Worm (Caenorhabditis elegans): ENCODE measurements around the gene aakg-2.

aakg-2 gene

ce11 chrX:16865016-16865415 is 3.8 kb downstream of the aakg-2 start:
- no peak for TF ChIP-seq fos-1 (tag; optimal IDR thresholded peaks at IDR 0.05)
- TF ChIP-seq lin-35 (GFP tag; optimal IDR thresholded peaks at IDR 0.05), result no peak
- peak; percentile 0 for TF ChIP-seq elt-2 (tag; optimal IDR thresholded peaks at IDR 0.05)
- TF ChIP-seq tbx-2 (tag; optimal IDR thresholded peaks at IDR 0.05), result no peak

DNA sequence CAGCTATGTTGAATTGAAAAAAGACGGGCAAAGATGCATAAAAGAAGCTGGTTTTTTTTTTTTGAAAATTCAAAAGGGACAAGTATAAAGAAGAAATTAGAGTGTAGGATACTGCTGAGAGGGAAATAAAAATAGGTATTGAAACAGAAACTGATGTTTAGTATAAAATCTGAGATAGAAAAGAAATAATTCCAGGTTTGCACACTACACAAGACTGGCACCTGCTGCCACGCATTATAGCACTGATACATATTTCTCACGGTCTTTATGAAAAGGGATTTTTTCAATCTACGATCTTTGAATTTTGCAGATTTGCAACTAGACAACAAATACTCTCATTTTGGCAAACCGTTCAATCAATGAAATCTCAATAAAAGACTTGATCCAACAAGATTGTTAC is 5.5 kb downstream of the aakg-2 start:
- TF ChIP-seq nhr-84 (tag; optimal IDR thresholded peaks at IDR 0.05) (no peak), lir-3 (tag; optimal IDR thresholded peaks at IDR 0.05; ENCODE audit: poor library complexity) (no peak), ztf-11 (tag; optimal IDR thresholded peaks at IDR 0.05) (no peak), tbx-2 (tag; optimal IDR thresholded peaks at IDR 0.05) (no peak), isw-1 (GFP tag; IDR thresholded peaks at IDR 0.05) (no peak), elt-2 (tag; optimal IDR thresholded peaks at IDR 0.05) (no peak), nhr-237 (tag; optimal IDR thresholded peaks at IDR 0.05) (no peak)

DNA sequence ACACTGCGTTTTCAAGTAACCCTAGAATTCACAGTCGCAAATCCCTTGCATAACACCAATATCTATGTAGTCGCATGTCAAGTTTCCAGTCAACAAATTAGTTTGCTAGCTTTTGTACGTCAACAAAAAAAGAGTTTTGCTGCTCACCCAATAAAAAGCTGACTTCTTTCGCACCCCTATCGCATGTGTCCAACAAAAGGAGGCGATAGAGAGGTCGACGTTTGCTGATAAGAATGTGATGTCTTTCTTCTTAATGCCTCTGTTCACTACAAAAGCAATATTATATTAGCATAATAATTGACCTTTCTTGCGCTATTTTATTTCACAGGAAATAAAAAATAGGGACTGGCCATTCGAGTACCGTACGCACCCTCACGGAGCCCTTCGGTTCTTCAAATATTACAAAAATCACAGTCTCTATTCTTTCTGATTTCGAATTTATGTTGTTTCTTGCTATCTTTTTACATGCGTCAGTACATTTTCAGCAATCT is 8.8 kb downstream of the aakg-2 start, which contains the start of gene T20F7.3:
Gene T20F7.3, plus strand, starts transcription at position 441 of the 491 bp plus-strand sequence.
- TF ChIP-seq hlh-4 (tag; optimal IDR thresholded peaks at IDR 0.05) (no peak), elt-2 (tag; optimal IDR thresholded peaks at IDR 0.05) (peak; percentile 33)

DNA sequence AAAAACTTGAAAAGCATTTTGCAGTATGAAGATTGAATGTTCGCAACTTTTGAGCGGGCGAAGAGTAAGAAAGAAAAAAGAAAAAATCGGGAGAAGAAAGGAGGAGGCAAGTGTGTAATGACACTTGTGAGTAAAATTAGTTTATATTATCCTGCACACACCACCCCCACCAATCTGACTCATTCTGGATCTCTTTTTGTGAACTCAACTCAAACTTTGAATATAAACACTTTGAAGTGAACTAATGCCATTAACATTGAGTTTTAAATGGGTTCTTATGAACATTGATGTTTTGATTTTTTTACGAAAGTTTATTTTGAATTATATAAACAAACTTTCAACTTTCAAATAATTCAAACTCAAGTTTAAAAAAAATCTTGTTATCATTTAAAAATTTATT is 23.9 kb downstream of the aakg-2 start, which contains the start of gene F41G4.8:
Gene F41G4.8, minus strand, starts transcription at position 101 of the 400 bp plus-strand sequence.
- TF ChIP-seq nhr-19 (GFP tag; conservative IDR thresholded peaks at IDR 0.05) (no peak), Y116A8C.19 (tag; optimal IDR thresholded peaks at IDR 0.05; ENCODE audit: borderline replicate concordance) (no peak), ceh-90 (tag; optimal IDR thresholded peaks at IDR 0.05) (no peak), egl-27 (tag; optimal IDR thresholded peaks at IDR 0.05) (no peak), unc-30 (tag; optimal IDR thresholded peaks at IDR 0.05) (no peak), lin-14 (GFP tag; optimal IDR thresholded peaks at IDR 0.05) (no peak), nhr-237 (tag; optimal IDR thresholded peaks at IDR 0.05) (no peak), alr-1 (tag; optimal IDR thresholded peaks at IDR 0.05; ENCODE audit: borderline replicate concordance) (no peak), zip-4 (GFP tag; optimal IDR thresholded peaks at IDR 0.05) (no peak), rnt-1 (tag; optimal IDR thresholded peaks at IDR 0.05) (no peak), unc-86 (tag; optimal IDR thresholded peaks at IDR 0.05) (no peak), sox-4 (tag; optimal IDR thresholded peaks at IDR 0.05) (no peak), ets-5 (GFP tag; IDR thresholded peaks at IDR 0.05) (no peak), lir-3 (tag; optimal IDR thresholded peaks at IDR 0.05; ENCODE audit: poor library complexity) (no peak), jun-1 (tag; optimal IDR thresholded peaks at IDR 0.05) (no peak), lin-39 (tag; optimal IDR thresholded peaks at IDR 0.05) (no peak), elt-2 (tag; optimal IDR thresholded peaks at IDR 0.05) (no peak), nhr-28 (tag; optimal IDR thresholded peaks at IDR 0.05) (no peak), C16A3.4 (tag; optimal IDR thresholded peaks at IDR 0.05) (no peak)

DNA sequence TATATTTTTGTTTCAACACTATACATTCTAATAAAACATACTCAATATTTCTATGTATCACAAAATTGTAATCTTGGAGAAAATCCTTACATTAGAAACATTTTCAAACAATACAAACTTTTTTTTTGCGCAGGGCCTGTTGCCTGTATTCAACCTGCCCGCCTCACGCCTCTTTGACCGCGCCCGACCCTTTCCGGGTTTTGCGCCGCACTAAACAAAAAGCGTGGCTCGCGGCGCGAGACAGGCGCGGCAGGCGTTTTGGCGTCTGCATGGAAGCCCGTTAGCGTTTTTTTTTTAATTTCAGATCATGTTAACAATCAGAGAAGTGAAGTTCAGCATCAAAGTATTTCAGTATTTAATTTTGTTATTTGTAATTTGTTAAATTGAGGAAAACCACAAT is 25.9 kb downstream of the aakg-2 start:
- TF ChIP-seq nhr-19 (GFP tag; conservative IDR thresholded peaks at IDR 0.05) (no peak), hlh-4 (tag; optimal IDR thresholded peaks at IDR 0.05) (no peak), aly-2 (tag; optimal IDR thresholded peaks at IDR 0.05) (no peak), F16B12.6 (tag; optimal IDR thresholded peaks at IDR 0.05) (no peak), jun-1 (tag; optimal IDR thresholded peaks at IDR 0.05) (no peak), lin-14 (GFP tag; optimal IDR thresholded peaks at IDR 0.05) (no peak), fkh-10 (GFP tag; optimal IDR thresholded peaks at IDR 0.05) (no peak), fkh-8 (tag; optimal IDR thresholded peaks at IDR 0.05) (no peak), nhr-28 (tag; optimal IDR thresholded peaks at IDR 0.05) (no peak), nhr-77 (tag; optimal IDR thresholded peaks at IDR 0.05) (no peak), efl-1 (optimal IDR thresholded peaks at IDR 0.05) (no peak), efl-1 (GFP tag; optimal IDR thresholded peaks at IDR 0.05 in 1 of 2) (no peak), C04F5.9 (tag; optimal IDR thresholded peaks at IDR 0.05) (no peak), aha-1 (tag; optimal IDR thresholded peaks at IDR 0.05) (no peak), ceh-88 (GFP tag; IDR thresholded peaks at IDR 0.05) (no peak), elt-3 (tag; optimal IDR thresholded peaks at IDR 0.05) (no peak), vab-15 (tag; optimal IDR thresholded peaks at IDR 0.05) (no peak), lir-3 (tag; optimal IDR thresholded peaks at IDR 0.05; ENCODE audit: poor library complexity) (no peak), dsc-1 (tag; optimal IDR thresholded peaks at IDR 0.05) (no peak)

All from whole organism, L1 larva.